Fruit fly (Drosophila melanogaster) whole organism, embryonic: Measurements from ENCODE around the gene CG4645.

Source experiments
- Aef1 ChIP-seq: fragments of 200-800 bp; sonication (Bioruptor generic); IDR thresholded peaks from 3 replicates; pipeline ENCODE4 v1.3.6; 2022; ENCODE audit warnings: missing biosample characterization, missing genetic modification characterization
- CG10565 ChIP-seq: fragments of 200-800 bp; sonication (Bioruptor generic); optimal IDR thresholded peaks from 3 replicates; lab custom pipeline; 2016; ENCODE audit warnings: missing biosample characterization, mild to moderate bottlenecking, missing genetic modification characterization
- CG10654 ChIP-seq: fragments of 200-800 bp; sonication (Bioruptor generic); optimal IDR thresholded peaks from 2 replicates; lab custom pipeline; 2016; ENCODE audit warnings: missing biosample characterization, missing genetic modification characterization
- CG11085 ChIP-seq: fragments of 200-800 bp; sonication (Bioruptor generic); IDR thresholded peaks from 2 replicates; pipeline ENCODE4 v1.3.6; 2022; ENCODE audit warnings: missing biosample characterization, missing genetic modification characterization
- CG11456 ChIP-seq: fragments of 200-800 bp; sonication (Bioruptor generic); IDR thresholded peaks from 3 replicates; pipeline ENCODE4 v1.3.6; 2022; ENCODE audit warnings: missing biosample characterization, missing genetic modification characterization
- CG14014 ChIP-seq: fragments of 200-800 bp; sonication (Bioruptor generic); IDR thresholded peaks from 2 replicates; pipeline ENCODE4 v1.3.6; 2022; ENCODE audit warnings: missing biosample characterization, missing genetic modification characterization
- CG1529 ChIP-seq: fragments of 200-800 bp; sonication (Bioruptor generic); optimal IDR thresholded peaks from 3 replicates; lab custom pipeline; 2018; ENCODE audit warnings: missing biosample characterization, missing genetic modification characterization
- CG16815 ChIP-seq: fragments of 200-800 bp; sonication (Bioruptor generic); optimal IDR thresholded peaks from 3 replicates; lab custom pipeline; 2017; ENCODE audit warnings: missing biosample characterization, mild to moderate bottlenecking, missing genetic modification characterization
- CG17912 ChIP-seq: fragments of 200-800 bp; sonication (Bioruptor generic); optimal IDR thresholded peaks from 2 replicates; lab custom pipeline; 2018; ENCODE audit warnings: missing biosample characterization, mild to moderate bottlenecking, missing genetic modification characterization
- CG18262 ChIP-seq: fragments of 200-800 bp; optimal IDR thresholded peaks from 3 replicates; lab custom pipeline; 2019; ENCODE audit warnings: missing biosample characterization, mild to moderate bottlenecking, missing genetic modification characterization, moderate library complexity
- CG18599 ChIP-seq: fragments of 200-800 bp; sonication (Bioruptor generic); optimal IDR thresholded peaks from 3 replicates; lab custom pipeline; 2017; ENCODE audit warnings: missing biosample characterization, missing genetic modification characterization, mild to moderate bottlenecking, moderate library complexity, missing genetic modification reagents
- CG3847 ChIP-seq: fragments of 200-800 bp; sonication (Bioruptor generic); IDR thresholded peaks from 2 replicates; pipeline ENCODE4 v1.3.6; 2022; ENCODE audit warnings: missing biosample characterization, missing genetic modification characterization
- CG6272 ChIP-seq: fragments of 200-800 bp; sonication (Bioruptor generic); IDR thresholded peaks from 2 replicates; pipeline ENCODE4 v1.3.6; 2022; ENCODE audit warnings: missing biosample characterization, missing genetic modification characterization
- CG6683 ChIP-seq: fragments of 200-800 bp; sonication (Bioruptor generic); optimal IDR thresholded peaks from 2 replicates; lab custom pipeline; 2017; ENCODE audit warnings: missing biosample characterization, mild to moderate bottlenecking, missing genetic modification characterization, missing genetic modification reagents
- CG6765 ChIP-seq: fragments of 200-800 bp; sonication (Bioruptor generic); optimal IDR thresholded peaks from 3 replicates; lab custom pipeline; 2017; ENCODE audit warnings: missing biosample characterization, mild to moderate bottlenecking, missing genetic modification characterization
- CG7786 ChIP-seq: fragments of 200-800 bp; sonication (Bioruptor generic); optimal IDR thresholded peaks from 2 replicates; lab custom pipeline; 2016; ENCODE audit warnings: missing biosample characterization, missing genetic modification characterization
- CG8924 ChIP-seq: fragments of 200-800 bp; optimal IDR thresholded peaks from 3 replicates; lab custom pipeline; 2019; ENCODE audit warnings: missing biosample characterization, mild to moderate bottlenecking, missing genetic modification characterization, moderate library complexity
- CG9215 ChIP-seq: fragments of 200-800 bp; sonication (Bioruptor generic); IDR thresholded peaks from 2 replicates; pipeline ENCODE4 v1.3.6; 2022; ENCODE audit warnings: missing biosample characterization, missing genetic modification characterization
- CHES-1-like ChIP-seq: fragments of 200-800 bp; sonication (Bioruptor generic); optimal IDR thresholded peaks from 2 replicates; lab custom pipeline; 2016; ENCODE audit warnings: missing biosample characterization, missing genetic modification characterization
- Doc2 ChIP-seq: fragments of 200-800 bp; sonication (Bioruptor generic); IDR thresholded peaks from 2 replicates; pipeline ENCODE4 v1.3.6; 2022; ENCODE audit warnings: missing biosample characterization, missing genetic modification characterization
- Dref ChIP-seq: fragments of 200-800 bp; sonication (Bioruptor generic); IDR thresholded peaks from 2 replicates; pipeline ENCODE4 v1.3.6; 2022; ENCODE audit warnings: missing biosample characterization, missing genetic modification characterization
- Ets65A ChIP-seq: fragments of 200-800 bp; sonication (Bioruptor generic); peaks from one replicate; lab custom pipeline; 2016; ENCODE audit warnings: missing biosample characterization, missing genetic modification characterization
- Hey ChIP-seq: fragments of 200-800 bp; sonication (Bioruptor generic); optimal IDR thresholded peaks from 3 replicates; lab custom pipeline; 2018; ENCODE audit warnings: missing biosample characterization, mild to moderate bottlenecking, missing genetic modification characterization
- Hmx ChIP-seq: fragments of 200-800 bp; sonication (Bioruptor generic); optimal IDR thresholded peaks from 2 replicates; lab custom pipeline; 2016; ENCODE audit warnings: missing biosample characterization, missing genetic modification characterization
- Jarid2 ChIP-seq: fragments of 200-800 bp; sonication (Bioruptor generic); optimal IDR thresholded peaks from 3 replicates; lab custom pipeline; 2017; ENCODE audit warnings: mild to moderate bottlenecking, missing biosample characterization, missing genetic modification reagents, missing genetic modification characterization
- Neu2 ChIP-seq: fragments of 200-800 bp; sonication (Bioruptor generic); optimal IDR thresholded peaks from 3 replicates; lab custom pipeline; 2016; ENCODE audit warnings: missing biosample characterization, missing genetic modification characterization, borderline replicate concordance
- Pdp1 ChIP-seq, 2 experiments: fragments of 200-800 bp; sonication (Bioruptor generic); optimal IDR thresholded peaks; 3 replicates each; lab custom pipeline; 2016; ENCODE audit warnings: missing biosample characterization in 2 of 2, missing genetic modification characterization in 2 of 2, mild to moderate bottlenecking in 1 of 2, moderate library complexity in 1 of 2
- Scr ChIP-seq: fragments of 200-800 bp; sonication (Bioruptor generic); IDR thresholded peaks from 2 replicates; pipeline ENCODE4 v1.3.6; 2022; ENCODE audit warnings: missing biosample characterization, missing genetic modification characterization; ENCODE audit not compliant: partially characterized antibody
- Xbp1 ChIP-seq: fragments of 200-800 bp; sonication (Bioruptor generic); optimal IDR thresholded peaks from 3 replicates; lab custom pipeline; 2016; ENCODE audit warnings: missing biosample characterization, mild to moderate bottlenecking, missing genetic modification characterization
- ara ChIP-seq: fragments of 200-800 bp; sonication (Bioruptor generic); IDR thresholded peaks from 2 replicates; pipeline ENCODE4 v1.3.6; 2022; ENCODE audit warnings: missing biosample characterization, missing genetic modification characterization
- bigmax ChIP-seq: fragments of 200-800 bp; sonication (Bioruptor generic); optimal IDR thresholded peaks from 2 replicates; lab custom pipeline; 2018; ENCODE audit warnings: missing biosample characterization, mild to moderate bottlenecking, missing genetic modification characterization
- caup ChIP-seq: fragments of 200-800 bp; sonication (Bioruptor generic); optimal IDR thresholded peaks from 3 replicates; lab custom pipeline; 2017; ENCODE audit warnings: missing biosample characterization, mild to moderate bottlenecking, missing genetic modification characterization, moderate library complexity; ENCODE audit not compliant: severe bottlenecking
- ci ChIP-seq: fragments of 200-800 bp; sonication (Bioruptor generic); IDR thresholded peaks from 3 replicates; pipeline ENCODE4 v1.3.6; 2022; ENCODE audit warnings: missing biosample characterization, missing genetic modification characterization
- crol ChIP-seq: fragments of 200-800 bp; sonication (Bioruptor generic); IDR thresholded peaks from 2 replicates; pipeline ENCODE4 v1.3.6; 2022; ENCODE audit warnings: missing biosample characterization, missing genetic modification characterization
- dpn ChIP-seq, 2 experiments: fragments of 200-800 bp; sonication (Bioruptor generic); optimal IDR thresholded peaks; 3 replicates each; lab custom pipeline; 2016; ENCODE audit warnings: missing biosample characterization in 2 of 2, missing genetic modification characterization in 2 of 2
- dysf ChIP-seq: fragments of 200-800 bp; sonication (Bioruptor generic); IDR thresholded peaks from 3 replicates; pipeline ENCODE4 v1.3.6; 2022; ENCODE audit warnings: missing biosample characterization, missing genetic modification characterization
- fd96Cb ChIP-seq: fragments of 200-800 bp; sonication (Bioruptor generic); optimal IDR thresholded peaks from 2 replicates; lab custom pipeline; 2018; ENCODE audit warnings: missing biosample characterization, mild to moderate bottlenecking, missing genetic modification characterization, moderate library complexity
- gcm ChIP-seq: fragments of 200-800 bp; sonication (Bioruptor generic); optimal IDR thresholded peaks from 2 replicates; lab custom pipeline; 2019; ENCODE audit warnings: missing biosample characterization, mild to moderate bottlenecking, missing genetic modification characterization, moderate library complexity
- gsb-n ChIP-seq: fragments of 200-800 bp; sonication (Bioruptor generic); optimal IDR thresholded peaks from 3 replicates; lab custom pipeline; 2018; ENCODE audit warnings: missing biosample characterization, mild to moderate bottlenecking, missing genetic modification characterization
- gt ChIP-seq: fragments of 200-800 bp; sonication (Bioruptor generic); IDR thresholded peaks from 2 replicates; pipeline ENCODE4 v1.3.6; 2022; ENCODE audit warnings: missing biosample characterization, missing genetic modification characterization
- hbn ChIP-seq: fragments of 200-800 bp; sonication (Bioruptor generic); IDR thresholded peaks from 2 replicates; pipeline ENCODE4 v1.3.6; 2022; ENCODE audit warnings: missing biosample characterization, missing genetic modification characterization; ENCODE audit not compliant: partially characterized antibody
- hkb ChIP-seq, 2 experiments: fragments of 200-800 bp in 1 of 2; fragments of >200 bp in 1 of 2; sonication (Bioruptor generic) in 1 of 2; IDR thresholded peaks in 1 of 2; optimal IDR thresholded peaks in 1 of 2; 2 replicates each; pipeline versions ENCODE4 v1.3.6 to Lab custom; 2017 to 2022; ENCODE audit warnings: missing biosample characterization in 1 of 2, missing genetic modification characterization in 1 of 2
- jigr1 ChIP-seq: fragments of 200-800 bp; sonication (Bioruptor generic); IDR thresholded peaks from 3 replicates; pipeline ENCODE4 v1.3.6; 2022; ENCODE audit warnings: missing biosample characterization, missing genetic modification characterization
- lilli ChIP-seq: fragments of 200-800 bp; sonication (Bioruptor generic); optimal IDR thresholded peaks from 3 replicates; lab custom pipeline; 2016; ENCODE audit warnings: missing biosample characterization, missing genetic modification characterization
- peb ChIP-seq: fragments of 200-800 bp; sonication (Bioruptor generic); IDR thresholded peaks from 2 replicates; pipeline ENCODE4 v1.3.6; 2022; ENCODE audit warnings: missing biosample characterization, missing genetic modification characterization
- psq ChIP-seq: fragments of 200-800 bp; sonication (Bioruptor generic); optimal IDR thresholded peaks from 2 replicates; lab custom pipeline; 2017; ENCODE audit warnings: missing biosample characterization, missing genetic modification characterization
- pum ChIP-seq: fragments of 200-800 bp; sonication (Bioruptor generic); optimal IDR thresholded peaks from 2 replicates; lab custom pipeline; 2016; ENCODE audit warnings: missing biosample characterization, missing genetic modification characterization
- run ChIP-seq: fragments of 200-800 bp; sonication (Bioruptor generic); optimal IDR thresholded peaks from 3 replicates; lab custom pipeline; 2018; ENCODE audit warnings: missing biosample characterization, mild to moderate bottlenecking, missing genetic modification characterization
- sens-2 ChIP-seq: fragments of 200-800 bp; sonication (Bioruptor generic); IDR thresholded peaks from 2 replicates; pipeline ENCODE4 v1.3.6; 2022; ENCODE audit warnings: missing biosample characterization, missing genetic modification characterization
- tll ChIP-seq, 2 experiments: fragments of 200-800 bp in 1 of 2; fragments of >200 bp in 1 of 2; sonication (Bioruptor generic) in 1 of 2; optimal IDR thresholded peaks; 2 replicates each; lab custom pipeline; 2017 to 2019; ENCODE audit warnings: missing biosample characterization in 2 of 2, missing genetic modification characterization in 2 of 2, mild to moderate bottlenecking in 1 of 2, moderate library complexity in 1 of 2

CG4645 gene

dm6 chrX:12923258-12923901, 13.6 kb downstream of the CG4645 start (continued):
- TF ChIP-seq CG11085 (GFP tag; lab: Robert Waterston, UW) (no peak), CG16815 (GFP tag; lab: Kevin White, UChicago) (no peak), gcm (no peak), CG7786 (GFP tag; lab: Kevin White, UChicago) (no peak), sens-2 (GFP tag; lab: Robert Waterston, UW) (0 out of 2 replicates have a peak, but pooled peaks have one; percentile 33), Jarid2 (GFP tag; lab: Kevin White, UChicago) (no peak), tll (GFP tag; optimal IDR thresholded peaks at IDR 0.05; lab: Kevin White, UChicago) (no peak), CG10654 (GFP tag; lab: Kevin White, UChicago) (no peak), CG6272 (GFP tag; lab: Robert Waterston, UW) (no peak), Hey (no peak), CG3847 (GFP tag; lab: Robert Waterston, UW) (no peak; the same call in 1 of the 2 replicates), CG11456 (GFP tag; lab: Robert Waterston, UW) (no peak), CG1529 (GFP tag; lab: Kevin White, UChicago) (peak; percentile 29), jigr1 (GFP tag; lab: Robert Waterston, UW) (no peak), bigmax (GFP tag; lab: Kevin White, UChicago) (no peak), hkb (optimal IDR thresholded peaks at IDR 0.05; lab: Kevin White, UChicago) (no peak), hkb (GFP tag; IDR thresholded peaks at IDR 0.05; lab: Robert Waterston, UW) (peak; percentile 12; the same call in 1 of the 2 replicates), gsb-n (peak; percentile 34), peb (GFP tag; lab: Robert Waterston, UW) (no peak), run (tag; lab: Kevin White, UChicago) (no peak), pum (GFP tag; lab: Kevin White, UChicago) (no peak), Aef1 (GFP tag; lab: Robert Waterston, UW) (no peak; the same call in 2 of the 3 replicates), crol (GFP tag; lab: Robert Waterston, UW) (no peak), ci (peak; percentile 71; the same call in 2 of the 3 replicates), Ets65A (GFP tag; lab: Kevin White, UChicago) (no peak), CG18262 (tag; lab: Kevin White, UChicago) (peak; percentile 52), fd96Cb (tag; lab: Kevin White, UChicago) (peak; percentile 46), dysf (GFP tag; lab: Robert Waterston, UW) (no peak), CG14014 (GFP tag; lab: Robert Waterston, UW) (no peak), CG17912 (GFP tag; lab: Kevin White, UChicago) (no peak), hbn (no peak), CG6765 (GFP tag; lab: Kevin White, UChicago) (no peak), ara (GFP tag; lab: Robert Waterston, UW) (no peak), CG8924 (tag; lab: Kevin White, UChicago) (peak; percentile 16), Scr (GFP tag; lab: Robert Waterston, UW) (no peak), Neu2 (no peak), CG6683 (no peak), caup (no peak), CHES-1-like (GFP tag; lab: Kevin White, UChicago) (no peak), CG10565 (GFP tag; lab: Kevin White, UChicago) (no peak), CG18599 (GFP tag; lab: Kevin White, UChicago) (peak; percentile 8), dpn (GFP tag; optimal IDR thresholded peaks at IDR 0.05; lab: Kevin White, UChicago) (no peak), CG9215 (GFP tag; lab: Robert Waterston, UW) (no peak), gt (no peak), Hmx (GFP tag; lab: Kevin White, UChicago) (no peak), Pdp1 (GFP tag; optimal IDR thresholded peaks at IDR 0.05; lab: Kevin White, UChicago) (no peak), psq (GFP tag; lab: Kevin White, UChicago) (no peak), lilli (no peak), Dref (GFP tag; lab: Robert Waterston, UW) (no peak), Xbp1 (GFP tag; lab: Kevin White, UChicago) (peak; percentile 3), Doc2 (GFP tag; lab: Robert Waterston, UW) (no peak)
